Worm (Caenorhabditis elegans): ENCODE data around the gene Y71H2AM.1.

Gene Y71H2AM.1

ce11 chrIII:2816205-2816923 is 10.5 kb upstream of the Y71H2AM.1 start:
- no peak for TF ChIP-seq ZK546.5 (tag; optimal IDR thresholded peaks at IDR 0.05)
- TF ChIP-seq nhr-23 (tag; optimal IDR thresholded peaks at IDR 0.05), result peak; percentile 0
- no peak for TF ChIP-seq ceh-9 (tag; optimal IDR thresholded peaks at IDR 0.05)
- TF ChIP-seq unc-62 (GFP tag; optimal IDR thresholded peaks at IDR 0.05), result no peak
- TF ChIP-seq nfya-1 (tag; optimal IDR thresholded peaks at IDR 0.05; ENCODE audit: insufficient read depth), result peak; percentile 93
- TF ChIP-seq jun-1 (tag; optimal IDR thresholded peaks at IDR 0.05), result no peak
- no peak for TF ChIP-seq mml-1 (tag; optimal IDR thresholded peaks at IDR 0.05)
- TF ChIP-seq zag-1 (tag; optimal IDR thresholded peaks at IDR 0.05), result no peak
- peak; percentile 48 for TF ChIP-seq pha-4 (tag; optimal IDR thresholded peaks at IDR 0.05)

- TF ChIP-seq unc-62 (GFP tag; optimal IDR thresholded peaks at IDR 0.05) (no peak), nfya-1 (tag; optimal IDR thresholded peaks at IDR 0.05; ENCODE audit: insufficient read depth) (peak; percentile 77)
Measured at ce11 chrIII:2817847-2818246, 9.0 kb upstream of the Y71H2AM.1 start.

ce11 chrIII:2818980-2819379 is 7.9 kb upstream of the Y71H2AM.1 start, which contains the start of gene pipp-4P:
Gene pipp-4P (plus strand): TSS chrIII:2819280.
- TF ChIP-seq lsy-12 (tag; optimal IDR thresholded peaks at IDR 0.05) (no peak), ZK546.5 (tag; optimal IDR thresholded peaks at IDR 0.05) (no peak), R02D3.7 (tag; optimal IDR thresholded peaks at IDR 0.05) (no peak)

ce11 chrIII:2832483-2832882 is 5.6 kb downstream of the Y71H2AM.1 start, which contains the start of gene Y71H2AM.29:
Gene Y71H2AM.29 (plus strand): TSS chrIII:2832783.
- TF ChIP-seq R02D3.7 (tag; optimal IDR thresholded peaks at IDR 0.05) (no peak), elt-1 (tag; optimal IDR thresholded peaks at IDR 0.05) (no peak), elt-2 (tag; optimal IDR thresholded peaks at IDR 0.05) (no peak), lsy-12 (tag; optimal IDR thresholded peaks at IDR 0.05) (no peak), pqm-1 (tag; optimal IDR thresholded peaks at IDR 0.05) (no peak), nhr-76 (tag; optimal IDR thresholded peaks at IDR 0.05) (no peak), egl-27 (tag; optimal IDR thresholded peaks at IDR 0.05) (no peak), daf-12 (tag; optimal IDR thresholded peaks at IDR 0.05) (no peak), aly-2 (tag; optimal IDR thresholded peaks at IDR 0.05) (no peak), unc-62 (GFP tag; optimal IDR thresholded peaks at IDR 0.05) (no peak)

- no peak for TF ChIP-seq ceh-28 (tag; optimal IDR thresholded peaks at IDR 0.05)
- TF ChIP-seq egl-27 (tag; optimal IDR thresholded peaks at IDR 0.05), result no peak
- TF ChIP-seq nhr-23 (tag; optimal IDR thresholded peaks at IDR 0.05), result no peak
- no peak for TF ChIP-seq daf-12 (tag; optimal IDR thresholded peaks at IDR 0.05)
- TF ChIP-seq sea-2 (GFP tag; optimal IDR thresholded peaks at IDR 0.05), result no peak
Measured at ce11 chrIII:2834363-2834762, 7.5 kb downstream of the Y71H2AM.1 start, which contains the start of gene txdc-17. Gene txdc-17 (plus strand): TSS chrIII:2834663.

ce11 chrIII:2834998-2835397 is 8.1 kb downstream of the Y71H2AM.1 start:
- TF ChIP-seq ceh-28 (tag; optimal IDR thresholded peaks at IDR 0.05) (peak; percentile 89), nfya-1 (tag; optimal IDR thresholded peaks at IDR 0.05; ENCODE audit: insufficient read depth) (no peak)

- TF ChIP-seq lsy-12 (tag; optimal IDR thresholded peaks at IDR 0.05), result no peak
- no peak for TF ChIP-seq pha-4 (tag; optimal IDR thresholded peaks at IDR 0.05)
- TF ChIP-seq zag-1 (tag; optimal IDR thresholded peaks at IDR 0.05), result no peak
- TF ChIP-seq nfya-1 (tag; optimal IDR thresholded peaks at IDR 0.05; ENCODE audit: insufficient read depth), result no peak
- TF ChIP-seq ztf-4 (tag; optimal IDR thresholded peaks at IDR 0.05), result no peak
- TF ChIP-seq mml-1 (tag; optimal IDR thresholded peaks at IDR 0.05), result no peak
- TF ChIP-seq nhr-28 (tag; optimal IDR thresholded peaks at IDR 0.05), result no peak
- TF ChIP-seq unc-62 (GFP tag; optimal IDR thresholded peaks at IDR 0.05), result no peak
- no peak for TF ChIP-seq pqm-1 (tag; optimal IDR thresholded peaks at IDR 0.05)
- no peak for TF ChIP-seq nhr-77 (tag; optimal IDR thresholded peaks at IDR 0.05)
- TF ChIP-seq fos-1 (tag; optimal IDR thresholded peaks at IDR 0.05), result no peak
- TF ChIP-seq elt-1 (tag; optimal IDR thresholded peaks at IDR 0.05), result no peak
- TF ChIP-seq elt-3 (tag; optimal IDR thresholded peaks at IDR 0.05), result no peak
- no peak for TF ChIP-seq sea-2 (GFP tag; optimal IDR thresholded peaks at IDR 0.05)
- TF ChIP-seq egl-5 (tag; optimal IDR thresholded peaks at IDR 0.05), result no peak
- TF ChIP-seq ceh-16 (tag; optimal IDR thresholded peaks at IDR 0.05), result no peak
- no peak for TF ChIP-seq unc-39 (tag; optimal IDR thresholded peaks at IDR 0.05)
- no peak for TF ChIP-seq nhr-25 (tag; optimal IDR thresholded peaks at IDR 0.05)
- TF ChIP-seq ceh-9 (tag; optimal IDR thresholded peaks at IDR 0.05), result no peak
- TF ChIP-seq nhr-23 (tag; optimal IDR thresholded peaks at IDR 0.05), result no peak
Measured at ce11 chrIII:2836339-2836738, 9.5 kb downstream of the Y71H2AM.1 start, which contains the start of gene josd-1. Gene josd-1 (plus strand): TSS chrIII:2836639.

Measured in whole organism, L3 larva.